Worm (Caenorhabditis elegans) whole organism, L1 larva: ENCODE data around the gene H40L08.3.

Experiments used
- aha-1 ChIP-seq: fragments of 150-350 bp; optimal IDR thresholded peaks from 2 replicates; lab custom pipeline; 2014; ENCODE audit warnings: missing biosample characterization, missing genetic modification characterization
- dpl-1 ChIP-seq, 3 experiments: fragments of 150-350 bp in 2 of 3; sonication (generic microtip) in 1 of 3; optimal IDR thresholded peaks; 2 replicates each; lab custom pipeline; 2014 to 2017; ENCODE audit warnings: missing biosample characterization in 3 of 3, missing genetic modification characterization in 3 of 3, missing genetic modification reagents in 3 of 3
- elt-2 ChIP-seq: sonication (generic microtip); optimal IDR thresholded peaks from 2 replicates; lab custom pipeline; 2016; ENCODE audit warnings: missing genetic modification characterization, mild to moderate bottlenecking, inconsistent platforms, missing compliant biosample characterization, missing genetic modification reagents
- elt-3 ChIP-seq, 6 experiments: fragments of 150-350 bp in 1 of 6; sonication (generic microtip); optimal IDR thresholded peaks; 2 replicates each; lab custom pipeline; 2017 to 2018; ENCODE audit warnings: missing biosample characterization in 6 of 6, missing genetic modification characterization in 6 of 6, inconsistent platforms in 1 of 6
- ets-5 ChIP-seq: fragments of 200-800 bp; sonication (Bioruptor generic); IDR thresholded peaks from 2 replicates; pipeline ENCODE4 v1.3.6; 2022; ENCODE audit warnings: missing genetic modification characterization, missing compliant biosample characterization
- lin-15B ChIP-seq: fragments of 150-350 bp; sonication (generic microtip); optimal IDR thresholded peaks from 3 replicates; lab custom pipeline; 2014; ENCODE audit warnings: missing biosample characterization, missing genetic modification characterization
- mdl-1 ChIP-seq, 2 experiments: fragments of 150-350 bp; optimal IDR thresholded peaks; 2 replicates each; lab custom pipeline; 2014 to 2017; ENCODE audit warnings: missing biosample characterization in 2 of 2, missing genetic modification characterization in 2 of 2, inconsistent platforms in 1 of 2
- nhr-19 ChIP-seq: fragments of 200-800 bp; sonication (Bioruptor generic); conservative IDR thresholded peaks from 2 replicates; pipeline ENCODE4 v1.3.6; 2022; ENCODE audit warnings: missing genetic modification characterization, missing compliant biosample characterization
- pqm-1 ChIP-seq: sonication (generic microtip); optimal IDR thresholded peaks from 3 replicates; lab custom pipeline; 2017; ENCODE audit warnings: missing biosample characterization, missing genetic modification characterization
- tlp-1 ChIP-seq: fragments of 150-350 bp; optimal IDR thresholded peaks from 2 replicates; lab custom pipeline; 2014; ENCODE audit warnings: missing biosample characterization, missing genetic modification characterization
- unc-62 ChIP-seq: fragments of 150-350 bp; optimal IDR thresholded peaks from 2 replicates; lab custom pipeline; 2014; ENCODE audit warnings: missing biosample characterization, missing genetic modification reagents, missing genetic modification characterization

DNA sequence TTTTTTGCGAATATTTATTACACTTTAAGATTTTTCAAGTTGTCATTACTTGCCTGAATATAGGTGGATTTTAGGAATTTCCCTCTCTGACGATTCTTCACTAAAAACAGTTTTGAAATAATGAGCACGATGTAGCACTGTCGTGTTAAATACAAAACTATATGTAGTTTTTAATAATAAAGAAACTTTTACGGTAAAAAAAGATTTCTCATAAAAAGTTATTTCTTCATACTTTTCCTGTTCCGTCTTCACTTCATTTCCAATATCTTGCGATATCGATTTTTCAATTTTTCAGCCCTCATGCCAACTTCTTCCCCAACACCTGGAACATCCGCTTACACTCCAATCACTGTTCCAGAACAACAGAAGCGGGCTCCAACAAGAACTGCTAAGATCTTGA lies 23.5 kb downstream of the H40L08.3 start, which contains the start of gene H03G16.6:
- no peak for TF ChIP-seq lin-15B (tag; lab: Kevin White, UChicago)
- no peak for TF ChIP-seq elt-2
- TF ChIP-seq dpl-1 (GFP tag; optimal IDR thresholded peaks at IDR 0.05; lab: Kevin White, UChicago) = no peak
- TF ChIP-seq ets-5 (GFP tag; lab: Robert Waterston, UW) = no peak
- no peak for TF ChIP-seq nhr-19 (GFP tag; lab: Robert Waterston, UW)
- TF ChIP-seq elt-3 (tag; optimal IDR thresholded peaks at IDR 0.05; lab: Kevin White, UChicago) = no peak
- TF ChIP-seq pqm-1 (tag; lab: Kevin White, UChicago) = no peak
- TF ChIP-seq mdl-1 (tag; optimal IDR thresholded peaks at IDR 0.05; lab: Kevin White, UChicago) = no peak
- TF ChIP-seq unc-62 (GFP tag; lab: Kevin White, UChicago) = no peak
- no peak for TF ChIP-seq tlp-1
- no peak for TF ChIP-seq aha-1 (tag; lab: Kevin White, UChicago)
